Worm (Caenorhabditis elegans) whole organism, mixed stage, embryonic: ENCODE results near the gene F35F10.7.

ENCODE experiments used
- bed-3 ChIP-seq: fragments of 200-800 bp; sonication (Bioruptor generic); optimal IDR thresholded peaks from 3 replicates; lab custom pipeline; 2018; ENCODE audit warnings: mild to moderate bottlenecking, missing genetic modification characterization, moderate library complexity, missing compliant biosample characterization
- blmp-1 ChIP-seq: fragments of 150-350 bp; optimal IDR thresholded peaks from 2 replicates; lab custom pipeline; 2014; ENCODE audit warnings: missing biosample characterization, missing genetic modification characterization
- ceh-43 ChIP-seq: fragments of 200-800 bp; sonication (Bioruptor generic); optimal IDR thresholded peaks from 2 replicates; lab custom pipeline; 2018; ENCODE audit warnings: mild to moderate bottlenecking, missing genetic modification characterization, moderate library complexity, missing compliant biosample characterization
- elt-1 ChIP-seq: sonication (generic microtip); optimal IDR thresholded peaks from 2 replicates; lab custom pipeline; 2017; ENCODE audit warnings: missing genetic modification characterization, mild to moderate bottlenecking, missing compliant biosample characterization, antibody characterized with exemption, moderate library complexity, borderline replicate concordance; ENCODE audit not compliant: insufficient read depth
- elt-3 ChIP-seq: fragments of 150-350 bp; optimal IDR thresholded peaks from 2 replicates; lab custom pipeline; 2014; ENCODE audit warnings: missing biosample characterization, missing genetic modification characterization
- hlh-1 ChIP-seq: fragments of 150-350 bp; optimal IDR thresholded peaks from 2 replicates; lab custom pipeline; 2014; ENCODE audit warnings: missing biosample characterization, missing genetic modification reagents, missing genetic modification characterization
- lin-32 ChIP-seq: fragments of 200-800 bp; sonication (Bioruptor generic); optimal IDR thresholded peaks from 2 replicates; lab custom pipeline; 2018; ENCODE audit warnings: mild to moderate bottlenecking, missing genetic modification characterization, missing compliant biosample characterization
- mep-1 ChIP-seq: fragments of 150-350 bp; optimal IDR thresholded peaks from 2 replicates; lab custom pipeline; 2017; ENCODE audit warnings: missing biosample characterization, missing genetic modification reagents, missing genetic modification characterization, inconsistent platforms
- mls-2 ChIP-seq: sonication (generic microtip); optimal IDR thresholded peaks from 2 replicates; lab custom pipeline; 2016; ENCODE audit warnings: mild to moderate bottlenecking, missing genetic modification characterization, moderate library complexity, missing compliant biosample characterization
- nhr-12 ChIP-seq: fragments of 150-350 bp; optimal IDR thresholded peaks from 2 replicates; lab custom pipeline; 2014; ENCODE audit warnings: missing biosample characterization, missing genetic modification characterization
- nhr-2 ChIP-seq: fragments of 150-350 bp; optimal IDR thresholded peaks from 2 replicates; lab custom pipeline; 2014; ENCODE audit warnings: missing biosample characterization, missing genetic modification characterization
- pha-4 ChIP-seq: fragments of 150-350 bp; optimal IDR thresholded peaks from 2 replicates; lab custom pipeline; 2018; ENCODE audit warnings: missing biosample characterization, missing genetic modification reagents, missing genetic modification characterization
- sem-2 ChIP-seq: fragments of 200-800 bp; sonication (Bioruptor generic); optimal IDR thresholded peaks from 2 replicates; lab custom pipeline; 2018; ENCODE audit warnings: mild to moderate bottlenecking, missing genetic modification characterization, missing compliant biosample characterization
- sptf-1 ChIP-seq: sonication (generic microtip); optimal IDR thresholded peaks from 2 replicates; lab custom pipeline; 2017; ENCODE audit warnings: mild to moderate bottlenecking, missing genetic modification characterization, moderate library complexity, missing compliant biosample characterization
- tbx-8 ChIP-seq: fragments of 200-800 bp; sonication (Bioruptor generic); optimal IDR thresholded peaks from 2 replicates; lab custom pipeline; 2018; ENCODE audit warnings: mild to moderate bottlenecking, missing genetic modification characterization, moderate library complexity, missing compliant biosample characterization
- unc-120 ChIP-seq: sonication (generic microtip); optimal IDR thresholded peaks from 2 replicates; lab custom pipeline; 2017; ENCODE audit warnings: missing genetic modification characterization, missing compliant biosample characterization; ENCODE audit not compliant: poor library complexity, severe bottlenecking
- unc-39 ChIP-seq: fragments of 150-350 bp; optimal IDR thresholded peaks from 2 replicates; lab custom pipeline; 2014; ENCODE audit warnings: missing biosample characterization, missing genetic modification characterization
- unc-62 ChIP-seq: fragments of 150-350 bp; optimal IDR thresholded peaks from 2 replicates; lab custom pipeline; 2014; ENCODE audit warnings: missing biosample characterization, missing genetic modification reagents, missing genetic modification characterization

Gene F35F10.7

ce11 chrV:3242984-3243383 is 44.2 kb downstream of the F35F10.7 start, which contains the start of gene gst-23:
gst-23 (plus strand) TSS chrV:3243284.
- TF ChIP-seq blmp-1 (tag; lab: Kevin White, UChicago) (no peak), ceh-43 (GFP tag; lab: Kevin White, UChicago) (no peak), nhr-2 (tag; lab: Kevin White, UChicago) (no peak), unc-62 (no peak), elt-1 (tag; lab: Kevin White, UChicago) (no peak)

- TF ChIP-seq elt-3 (tag; lab: Kevin White, UChicago) (no peak), ceh-43 (GFP tag; lab: Kevin White, UChicago) (no peak), bed-3 (GFP tag; lab: Kevin White, UChicago) (no peak)
- TF ChIP-seq, all 35 proteins: peak for 0
These were observed 46.1 kb downstream of the F35F10.7 start, which contains the start of gene srj-11 for ce11 chrV:3241175-3241574. srj-11 (plus strand) TSS chrV:3241424.

- no peak for TF ChIP-seq nhr-12
- TF ChIP-seq mep-1 (tag; lab: Kevin White, UChicago), result no peak
- no peak for TF ChIP-seq bed-3 (GFP tag; lab: Kevin White, UChicago)
- no peak for TF ChIP-seq sptf-1 (tag; lab: Kevin White, UChicago)
- TF ChIP-seq lin-32, result no peak
- TF ChIP-seq mls-2 (tag; lab: Kevin White, UChicago), result no peak
- no peak for TF ChIP-seq sem-2
- TF ChIP-seq tbx-8 (GFP tag; lab: Kevin White, UChicago), result no peak
- no peak for TF ChIP-seq hlh-1 (tag; lab: Kevin White, UChicago)
- TF ChIP-seq unc-120 (tag; lab: Kevin White, UChicago), result no peak
- TF ChIP-seq blmp-1 (tag; lab: Kevin White, UChicago), result no peak
- TF ChIP-seq nhr-2 (tag; lab: Kevin White, UChicago), result no peak
- no peak for TF ChIP-seq unc-39 (tag; lab: Kevin White, UChicago)
- no peak for TF ChIP-seq pha-4 (tag; lab: Kevin White, UChicago)
These were observed 50.6 kb downstream of the F35F10.7 start, which contains the start of the genes K08D9.9 and str-16 for ce11 chrV:3236610-3237009. K08D9.9 (minus strand) TSS chrV:3236710. str-16 (plus strand) TSS chrV:3236875.
